Worm (Caenorhabditis elegans) whole organism, dauer: ENCODE results near the gene Y53F4B.14.
"Not testable (repeated sequence)": the region's sequence is repeated elsewhere in the genome, so short reads cannot be mapped to it uniquely, and the experiment has no call there.

Source experiments
- unc-62 ChIP-seq: sonication (generic microtip); optimal IDR thresholded peaks from 2 replicates; lab custom pipeline; 2017; ENCODE audit warnings: missing biosample characterization, missing genetic modification reagents, missing genetic modification characterization

Gene Y53F4B.14

DNA sequence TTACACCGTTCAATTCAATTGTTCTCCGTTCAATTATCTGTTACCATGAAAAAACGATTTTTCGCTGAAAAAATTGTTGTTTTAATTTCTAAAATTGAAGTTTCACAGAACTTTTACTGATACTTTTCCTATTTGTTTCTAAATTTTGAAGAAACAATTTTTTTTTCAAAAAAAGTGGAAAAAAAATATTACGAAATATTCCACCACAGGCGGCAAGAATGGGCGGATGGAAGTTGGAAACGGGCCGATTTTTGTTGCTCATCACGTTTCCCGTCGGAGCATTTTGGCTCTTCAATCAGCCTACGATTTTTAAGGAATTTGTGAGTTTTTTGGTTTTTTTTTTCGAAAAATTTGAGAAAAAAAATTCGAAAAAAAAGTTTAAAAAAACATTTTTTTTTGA lies at the start of gene Y53F4B.14:
Gene Y53F4B.14 (plus strand): TSS at position 210 of the 400 bp plus-strand sequence.
- TF ChIP-seq unc-62: no peak

DNA sequence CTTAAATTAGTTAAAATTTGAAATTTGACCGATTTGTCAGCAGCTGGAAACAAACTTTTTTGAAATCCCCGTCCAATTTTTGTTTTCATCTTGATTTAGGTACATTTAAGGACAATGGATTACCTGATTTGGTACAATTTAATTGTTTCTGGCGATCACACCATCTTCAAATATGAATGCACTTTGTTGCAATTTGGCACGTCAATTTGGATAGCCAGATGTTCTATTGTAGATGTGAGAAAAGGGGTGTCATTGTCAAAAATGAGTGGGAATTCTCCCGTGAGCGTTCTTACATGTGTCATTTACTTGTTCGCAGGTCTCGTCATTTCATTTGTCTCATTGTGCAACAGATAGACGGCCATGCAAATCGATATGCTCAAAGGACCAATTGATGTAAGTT lies 49.6 kb upstream of the Y53F4B.14 start, which contains the start of gene Y53F4B.43:
Gene Y53F4B.43 (plus strand): TSS at position 301 of the 400 bp plus-strand sequence.
- not testable (repeated sequence) for TF ChIP-seq unc-62

DNA sequence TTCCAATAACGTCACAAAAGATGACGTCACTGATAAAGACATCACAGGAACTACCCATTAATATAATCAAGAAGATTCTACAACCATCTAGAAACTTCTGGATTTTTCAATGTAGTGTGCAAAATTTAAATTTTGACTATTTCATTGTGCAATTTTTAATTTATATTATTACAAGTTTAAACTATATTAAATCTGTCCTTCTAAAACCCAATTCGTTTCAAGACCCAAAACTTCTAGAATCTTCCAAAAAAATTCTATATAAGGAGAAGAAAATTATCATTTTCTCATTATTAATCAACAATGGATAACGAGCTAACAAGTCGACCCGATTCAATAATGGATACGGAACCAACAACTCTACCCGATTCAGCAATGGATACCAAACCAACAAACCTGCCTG lies 45.2 kb upstream of the Y53F4B.14 start, which contains the start of gene Y53F4B.7:
Gene Y53F4B.7 (plus strand): TSS at position 301 of the 400 bp plus-strand sequence.
- not testable (repeated sequence) for TF ChIP-seq unc-62

ce11 chrII:15003410-15003809 lies 34.4 kb upstream of the Y53F4B.14 start, which contains the start of gene Y53F4B.10:
Gene Y53F4B.10, minus strand, starts transcription at chrII:15003510.
- TF ChIP-seq unc-62: no peak

- TF ChIP-seq unc-62: no peak
Measured at ce11 chrII:15004538-15004937, 33.3 kb upstream of the Y53F4B.14 start.

DNA sequence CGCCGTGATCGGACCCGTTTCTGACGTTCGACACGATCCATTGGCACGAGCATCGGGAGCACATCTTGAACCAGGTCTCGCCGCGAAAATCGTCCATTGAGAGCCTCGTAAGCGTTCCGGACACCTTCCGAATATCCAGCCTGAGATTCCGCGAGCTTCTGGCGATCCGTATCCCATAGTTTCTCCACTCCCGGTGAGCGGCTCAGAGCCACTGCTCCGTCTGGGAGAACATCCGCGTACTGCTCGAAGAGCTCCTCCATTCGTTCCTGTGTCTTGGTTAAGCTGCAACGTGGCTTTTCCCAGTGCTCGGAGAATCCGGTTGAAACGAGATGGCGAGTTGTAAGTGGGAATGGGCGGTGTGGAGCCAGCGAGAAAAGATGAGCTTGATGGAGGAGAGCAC lies 32.7 kb upstream of the Y53F4B.14 start:
- TF ChIP-seq unc-62: no peak

ce11 chrII:15008481-15009057 lies 29.2 kb upstream of the Y53F4B.14 start:
- TF ChIP-seq unc-62: no peak

DNA sequence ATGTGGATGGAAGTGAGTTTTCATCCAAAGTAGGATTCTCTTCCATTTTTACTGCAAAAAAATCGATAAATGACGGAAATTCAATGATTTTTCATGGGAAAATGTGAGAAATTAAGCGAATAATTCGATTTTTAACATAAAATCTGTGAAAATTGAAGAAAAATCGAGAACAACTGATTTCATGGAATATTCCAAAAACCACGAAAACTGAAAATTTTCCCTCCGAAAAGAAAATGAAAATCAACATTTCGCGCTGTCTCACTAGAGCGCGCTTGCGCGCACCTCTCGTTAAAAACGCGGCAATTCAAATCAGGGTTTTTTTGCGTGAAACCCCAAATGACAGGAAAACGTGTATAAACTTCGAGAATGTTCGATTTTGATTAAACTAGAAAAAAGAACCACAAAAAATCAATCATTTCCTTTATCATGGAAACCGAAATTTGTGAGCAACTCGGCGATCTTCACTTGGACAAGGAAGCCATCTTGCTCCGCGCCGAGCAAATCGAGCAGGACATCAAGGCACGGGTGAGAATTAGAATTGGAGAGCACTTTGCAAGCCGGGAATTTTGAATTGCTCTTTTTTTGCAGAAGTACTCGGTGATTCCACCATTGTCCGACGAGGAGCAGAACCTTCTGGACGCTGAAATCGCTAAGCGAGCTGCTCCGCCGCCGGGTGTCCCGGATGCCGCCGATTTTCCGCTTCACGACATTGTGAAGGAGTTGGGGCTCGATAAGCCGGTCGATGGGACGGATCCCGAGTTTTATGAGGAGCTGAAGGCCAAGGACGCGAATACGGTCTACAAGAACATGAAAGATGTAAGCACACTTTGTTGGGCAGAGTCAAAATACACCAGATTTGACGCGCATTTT lies 27.2 kb upstream of the Y53F4B.14 start, which contains the start of the genes Y53F4B.9 and Y53F4B.11:
Gene Y53F4B.9 (minus strand): TSS at position 51 of the 870 bp plus-strand sequence.
Gene Y53F4B.11 (plus strand): TSS at position 383 of the 870 bp plus-strand sequence.
- TF ChIP-seq unc-62: no peak

- no peak for TF ChIP-seq unc-62
Measured at ce11 chrII:15014380-15014779, 23.4 kb upstream of the Y53F4B.14 start, which contains the start of gene Y53F4B.51. Gene Y53F4B.51, minus strand, starts transcription at chrII:15014442.

DNA sequence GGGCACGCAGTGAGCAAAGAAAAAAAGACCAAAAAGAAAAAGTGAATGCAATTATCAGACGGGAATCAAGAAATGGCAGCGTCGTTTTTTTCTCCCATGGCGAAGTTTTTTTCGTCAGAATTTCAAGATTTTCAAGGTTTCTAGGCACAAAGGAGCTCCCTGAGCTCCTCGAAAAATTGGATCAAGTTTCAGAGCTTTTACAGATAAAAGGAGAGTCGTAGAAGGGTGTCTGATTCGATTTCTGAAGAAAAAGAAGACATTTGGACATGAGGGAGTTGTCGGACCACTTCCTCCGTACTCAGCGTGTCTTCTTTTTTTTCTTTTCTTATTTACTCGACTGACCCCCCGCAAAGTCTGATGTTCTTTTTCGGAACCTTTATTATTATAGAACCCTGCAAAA lies 22.1 kb upstream of the Y53F4B.14 start:
- TF ChIP-seq unc-62: no peak

- no peak for TF ChIP-seq unc-62
Measured at ce11 chrII:15018923-15019322, 18.9 kb upstream of the Y53F4B.14 start, which contains the start of gene Y53F4B.12. Gene Y53F4B.12, plus strand, starts transcription at chrII:15019223.

ce11 chrII:15025100-15025499 lies 12.7 kb upstream of the Y53F4B.14 start:
- TF ChIP-seq unc-62: no peak

DNA sequence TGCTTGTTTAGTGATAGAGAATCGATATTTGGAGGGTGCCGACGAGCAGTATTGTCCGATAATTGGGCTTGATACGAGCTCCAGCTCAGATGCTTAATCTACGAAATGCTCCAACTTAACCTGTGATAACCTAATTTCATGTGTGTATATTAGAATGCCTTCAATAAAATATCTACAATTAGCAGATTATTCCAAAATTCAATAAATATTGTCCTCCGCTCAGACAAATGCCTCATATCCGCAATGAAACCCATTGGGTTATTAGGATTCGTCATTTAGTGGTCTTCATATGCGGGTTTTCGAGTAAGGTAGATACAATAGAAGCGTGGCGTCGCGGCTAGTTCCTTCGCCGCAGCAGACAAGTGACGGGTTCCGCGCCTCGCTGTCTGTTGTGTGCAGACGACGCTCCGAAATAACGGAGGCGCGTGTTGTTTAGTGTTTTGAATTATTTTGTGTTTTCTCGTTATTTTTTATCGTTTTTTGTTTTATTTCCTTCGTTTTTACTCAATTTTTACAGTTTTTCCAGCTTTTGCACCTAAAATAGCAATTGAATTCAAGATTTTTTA lies 12.1 kb upstream of the Y53F4B.14 start, which contains the start of gene cmtr-1:
Gene cmtr-1 (plus strand): TSS at position 516 of the 566 bp plus-strand sequence.
- no peak for TF ChIP-seq unc-62

ce11 chrII:15026389-15026788 lies 11.4 kb upstream of the Y53F4B.14 start:
- TF ChIP-seq unc-62: no peak

DNA sequence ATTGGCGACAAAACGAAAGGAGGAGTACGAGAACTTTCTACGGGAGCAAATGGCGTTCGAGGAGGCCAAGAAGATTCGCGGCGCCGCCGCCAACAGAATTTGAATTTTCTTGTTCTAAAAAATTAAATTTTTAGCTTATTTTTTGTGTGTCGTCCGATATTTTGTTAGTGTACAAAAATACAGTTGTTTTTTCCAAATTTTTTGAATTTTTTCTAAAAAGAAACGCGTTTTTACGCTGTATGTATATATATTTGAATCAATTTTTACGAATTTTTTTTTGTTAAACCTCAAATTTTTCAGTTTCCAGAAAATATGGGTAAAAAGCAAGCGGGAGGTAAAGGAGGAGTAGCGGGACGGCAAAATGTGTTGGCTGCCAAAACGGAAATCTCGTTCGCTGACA lies 1.3 kb downstream of the Y53F4B.14 start, which contains the start of gene trip-4:
Gene trip-4 (plus strand): TSS at position 301 of the 400 bp plus-strand sequence.
- no peak for TF ChIP-seq unc-62

ce11 chrII:15042310-15042709 lies 4.5 kb downstream of the Y53F4B.14 start:
- no peak for TF ChIP-seq unc-62

ce11 chrII:15058282-15058681 lies 20.5 kb downstream of the Y53F4B.14 start, which contains the start of gene Y53F4B.17:
Gene Y53F4B.17, plus strand, starts transcription at chrII:15058656.
- no peak for TF ChIP-seq unc-62
